Fruit fly (Drosophila melanogaster): ENCODE data around the gene CG42521.

CG42521 gene

dm6 chr3L:10659524-10659923 is 36.1 kb upstream of the CG42521 start:
- no peak for TF ChIP-seq psq (optimal IDR thresholded peaks at IDR 0.05)
- TF ChIP-seq pan (optimal IDR thresholded peaks at IDR 0.05), result no peak
- TF ChIP-seq CG8478 (optimal IDR thresholded peaks at IDR 0.05), result no peak
- TF ChIP-seq Dll (optimal IDR thresholded peaks at IDR 0.05), result no peak
- no peak for TF ChIP-seq EcR (GFP tag; optimal IDR thresholded peaks at IDR 0.05)
- no peak for TF ChIP-seq usp (GFP tag; optimal IDR thresholded peaks at IDR 0.05)

dm6 chr3L:10658362-10659127 is 35.2 kb upstream of the CG42521 start:
- no peak for TF ChIP-seq Dll (optimal IDR thresholded peaks at IDR 0.05)
- no peak for TF ChIP-seq CG8478 (optimal IDR thresholded peaks at IDR 0.05)
- TF ChIP-seq EcR (GFP tag; optimal IDR thresholded peaks at IDR 0.05), result no peak
- TF ChIP-seq pan (optimal IDR thresholded peaks at IDR 0.05), result no peak
- TF ChIP-seq psq (optimal IDR thresholded peaks at IDR 0.05), result no peak
- TF ChIP-seq usp (GFP tag; optimal IDR thresholded peaks at IDR 0.05), result no peak

- TF ChIP-seq pan (optimal IDR thresholded peaks at IDR 0.05) (no peak), psq (optimal IDR thresholded peaks at IDR 0.05) (no peak), CG8478 (optimal IDR thresholded peaks at IDR 0.05) (no peak), usp (GFP tag; optimal IDR thresholded peaks at IDR 0.05) (no peak), Dll (optimal IDR thresholded peaks at IDR 0.05) (no peak), EcR (GFP tag; optimal IDR thresholded peaks at IDR 0.05) (no peak)
Measured at dm6 chr3L:10657311-10657710, 33.9 kb upstream of the CG42521 start.

dm6 chr3L:10656451-10657198 is 33.2 kb upstream of the CG42521 start:
- TF ChIP-seq pan (optimal IDR thresholded peaks at IDR 0.05) (no peak), Dll (optimal IDR thresholded peaks at IDR 0.05) (no peak)

- no peak for TF ChIP-seq pan (optimal IDR thresholded peaks at IDR 0.05)
- TF ChIP-seq psq (optimal IDR thresholded peaks at IDR 0.05), result no peak
- TF ChIP-seq usp (GFP tag; optimal IDR thresholded peaks at IDR 0.05), result no peak
- no peak for TF ChIP-seq Dll (optimal IDR thresholded peaks at IDR 0.05)
- no peak for TF ChIP-seq EcR (GFP tag; optimal IDR thresholded peaks at IDR 0.05)
- TF ChIP-seq CG8478 (optimal IDR thresholded peaks at IDR 0.05), result no peak
Measured at dm6 chr3L:10654439-10654838, 31.1 kb upstream of the CG42521 start.

- TF ChIP-seq usp (GFP tag; optimal IDR thresholded peaks at IDR 0.05) (no peak), Dll (optimal IDR thresholded peaks at IDR 0.05) (no peak), pan (optimal IDR thresholded peaks at IDR 0.05) (no peak), psq (optimal IDR thresholded peaks at IDR 0.05) (no peak), EcR (GFP tag; optimal IDR thresholded peaks at IDR 0.05) (no peak), CG8478 (optimal IDR thresholded peaks at IDR 0.05) (no peak)
Measured at dm6 chr3L:10652487-10652886, 29.1 kb upstream of the CG42521 start.

dm6 chr3L:10651271-10651670 is 27.9 kb upstream of the CG42521 start:
- no peak for TF ChIP-seq Dll (optimal IDR thresholded peaks at IDR 0.05)
- no peak for TF ChIP-seq EcR (GFP tag; optimal IDR thresholded peaks at IDR 0.05)
- TF ChIP-seq psq (optimal IDR thresholded peaks at IDR 0.05), result no peak
- no peak for TF ChIP-seq usp (GFP tag; optimal IDR thresholded peaks at IDR 0.05)
- TF ChIP-seq CG8478 (optimal IDR thresholded peaks at IDR 0.05), result no peak
- TF ChIP-seq pan (optimal IDR thresholded peaks at IDR 0.05), result no peak

- TF ChIP-seq CG8478 (optimal IDR thresholded peaks at IDR 0.05), result no peak
- no peak for TF ChIP-seq pan (optimal IDR thresholded peaks at IDR 0.05)
- no peak for TF ChIP-seq usp (GFP tag; optimal IDR thresholded peaks at IDR 0.05)
- TF ChIP-seq Dll (optimal IDR thresholded peaks at IDR 0.05), result no peak
- no peak for TF ChIP-seq EcR (GFP tag; optimal IDR thresholded peaks at IDR 0.05)
- no peak for TF ChIP-seq psq (optimal IDR thresholded peaks at IDR 0.05)
Measured at dm6 chr3L:10648431-10648830, 25.1 kb upstream of the CG42521 start.

dm6 chr3L:10647158-10647557 is 23.8 kb upstream of the CG42521 start:
- TF ChIP-seq pan (optimal IDR thresholded peaks at IDR 0.05) (no peak), CG8478 (optimal IDR thresholded peaks at IDR 0.05) (no peak), usp (GFP tag; optimal IDR thresholded peaks at IDR 0.05) (no peak), psq (optimal IDR thresholded peaks at IDR 0.05) (no peak), EcR (GFP tag; optimal IDR thresholded peaks at IDR 0.05) (no peak), Dll (optimal IDR thresholded peaks at IDR 0.05) (no peak)

- no peak for TF ChIP-seq EcR (GFP tag; optimal IDR thresholded peaks at IDR 0.05)
- TF ChIP-seq usp (GFP tag; optimal IDR thresholded peaks at IDR 0.05), result no peak
- TF ChIP-seq Dll (optimal IDR thresholded peaks at IDR 0.05), result no peak
- no peak for TF ChIP-seq CG8478 (optimal IDR thresholded peaks at IDR 0.05)
- no peak for TF ChIP-seq psq (optimal IDR thresholded peaks at IDR 0.05)
- TF ChIP-seq pan (optimal IDR thresholded peaks at IDR 0.05), result no peak
Measured at dm6 chr3L:10645965-10646364, 22.6 kb upstream of the CG42521 start.

- TF ChIP-seq psq (optimal IDR thresholded peaks at IDR 0.05), result no peak
Measured at dm6 chr3L:10643228-10643627, 19.9 kb upstream of the CG42521 start, which contains the start of gene CG14153. Gene CG14153, plus strand, starts transcription at chr3L:10643528.

- no peak for TF ChIP-seq psq (optimal IDR thresholded peaks at IDR 0.05)
- no peak for TF ChIP-seq CG8478 (optimal IDR thresholded peaks at IDR 0.05)
- no peak for TF ChIP-seq usp (GFP tag; optimal IDR thresholded peaks at IDR 0.05)
- no peak for TF ChIP-seq EcR (GFP tag; optimal IDR thresholded peaks at IDR 0.05)
- TF ChIP-seq pan (optimal IDR thresholded peaks at IDR 0.05), result no peak
- no peak for TF ChIP-seq Dll (optimal IDR thresholded peaks at IDR 0.05)
Measured at dm6 chr3L:10641589-10641988, 18.2 kb upstream of the CG42521 start, which contains the start of gene CG14154. Gene CG14154, plus strand, starts transcription at chr3L:10641889.
